Worm (Caenorhabditis elegans) whole organism, L1 larva: ENCODE results near the gene F58G1.3.

Experiments used
- ces-1 ChIP-seq: fragments of 150-350 bp; optimal IDR thresholded peaks from 2 replicates; lab custom pipeline; 2014; ENCODE audit warnings: missing biosample characterization, missing genetic modification reagents, missing genetic modification characterization
- elt-2 ChIP-seq: sonication (generic microtip); optimal IDR thresholded peaks from 2 replicates; lab custom pipeline; 2016; ENCODE audit warnings: missing genetic modification characterization, mild to moderate bottlenecking, inconsistent platforms, missing compliant biosample characterization, missing genetic modification reagents
- fos-1 ChIP-seq: fragments of 150-350 bp; optimal IDR thresholded peaks from 2 replicates; lab custom pipeline; 2014; ENCODE audit warnings: missing biosample characterization, missing genetic modification characterization
- lin-35 ChIP-seq, 2 experiments: fragments of 150-350 bp; optimal IDR thresholded peaks; 2 replicates each; lab custom pipeline; 2014; ENCODE audit warnings: missing biosample characterization in 2 of 2, missing genetic modification characterization in 2 of 2, missing genetic modification reagents in 2 of 2
- nhr-12 ChIP-seq: sonication (generic microtip); optimal IDR thresholded peaks from 2 replicates; lab custom pipeline; 2017; ENCODE audit warnings: missing biosample characterization, missing genetic modification characterization
- sup-37 ChIP-seq: fragments of 200-800 bp; sonication (Bioruptor generic); optimal IDR thresholded peaks from 2 replicates; lab custom pipeline; 2018; ENCODE audit warnings: mild to moderate bottlenecking, missing genetic modification characterization, missing compliant biosample characterization
- zip-4 ChIP-seq: fragments of 200-800 bp; sonication (Bioruptor generic); optimal IDR thresholded peaks from 2 replicates; lab custom pipeline; 2018; ENCODE audit warnings: mild to moderate bottlenecking, missing genetic modification characterization, moderate library complexity, missing compliant biosample characterization
- ztf-11 ChIP-seq, 2 experiments: sonication (generic microtip); optimal IDR thresholded peaks; 2 replicates each; lab custom pipeline; 2016 to 2017; ENCODE audit warnings: missing genetic modification characterization in 2 of 2, missing biosample characterization in 1 of 2, missing compliant biosample characterization in 1 of 2

DNA sequence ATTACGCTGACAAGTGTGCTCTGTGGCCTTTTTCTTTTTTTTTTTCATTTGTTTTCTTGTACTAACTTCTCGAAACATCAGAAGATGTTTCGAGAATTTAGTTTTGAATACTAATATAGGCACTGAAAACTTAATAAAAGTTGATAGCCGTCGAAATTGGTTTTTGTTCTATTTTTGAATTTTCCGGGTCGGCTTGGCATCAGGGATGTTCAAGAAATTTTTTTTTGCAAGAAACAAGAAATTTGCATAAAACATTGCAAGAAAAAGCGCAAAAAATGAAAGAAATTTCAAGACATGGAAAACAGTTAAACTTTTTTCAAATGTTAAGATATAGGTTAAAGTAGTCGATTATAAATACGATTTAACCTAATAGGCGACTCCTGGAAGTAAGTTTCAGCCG is 4.9 kb downstream of the F58G1.3 start:
- TF ChIP-seq ztf-11 (tag; optimal IDR thresholded peaks at IDR 0.05; lab: Kevin White, UChicago) (no peak), sup-37 (GFP tag; lab: Kevin White, UChicago) (no peak), fos-1 (tag; lab: Kevin White, UChicago) (no peak), lin-35 (GFP tag; optimal IDR thresholded peaks at IDR 0.05; lab: Kevin White, UChicago) (no peak), nhr-12 (tag; lab: Kevin White, UChicago) (no peak), zip-4 (GFP tag; lab: Kevin White, UChicago) (no peak), ces-1 (GFP tag; lab: Kevin White, UChicago) (no peak), elt-2 (tag; lab: Kevin White, UChicago) (no peak)
